Worm (Caenorhabditis elegans): ENCODE data around the gene srh-166.

The srh-166 gene

DNA sequence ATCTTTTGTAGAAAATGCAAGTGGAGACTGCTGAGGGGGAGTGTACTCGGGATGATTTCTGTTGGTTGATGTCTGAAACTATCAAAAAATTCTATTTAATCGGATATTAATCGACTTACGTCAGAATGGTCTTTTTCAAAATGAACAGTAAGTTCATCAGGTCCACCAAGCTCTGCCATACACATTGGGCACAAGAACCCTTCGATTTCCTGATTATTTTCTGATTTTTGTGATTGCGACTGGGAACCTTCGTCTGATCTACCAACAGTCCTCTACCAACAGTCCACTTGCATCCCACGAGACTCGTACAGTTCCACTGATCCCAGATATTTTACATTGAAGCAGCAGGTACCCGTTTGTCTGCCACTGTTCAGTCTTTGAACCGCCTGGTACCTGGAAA is 50.6 kb downstream of the srh-166 start:
- TF ChIP-seq him-1 (tag; optimal IDR thresholded peaks at IDR 0.05) (no peak), dao-5 (tag; optimal IDR thresholded peaks at IDR 0.05) (no peak), W03F9.2 (tag; optimal IDR thresholded peaks at IDR 0.05) (no peak)

All from whole organism, L4/young adult.